Fruit fly (Drosophila melanogaster) Kc167 (cell line): ENCODE measurements around the gene klar.

Experiments
- Myc ChIP-seq: fragments of >200 bp; optimal IDR thresholded peaks from 2 replicates; lab custom pipeline; 2017; ENCODE audit warnings: missing external identifiers
- Sin3A ChIP-seq: fragments of >200 bp; optimal IDR thresholded peaks from 2 replicates; lab custom pipeline; 2018; ENCODE audit warnings: missing external identifiers
- h ChIP-seq: fragments of >200 bp; optimal IDR thresholded peaks from 3 replicates; lab custom pipeline; 2018; ENCODE audit warnings: missing external identifiers
- insv ChIP-seq: fragments of >200 bp; optimal IDR thresholded peaks from 3 replicates; lab custom pipeline; 2018; ENCODE audit warnings: missing external identifiers
- psq ChIP-seq: fragments of >200 bp; optimal IDR thresholded peaks from 2 replicates; lab custom pipeline; 2017; ENCODE audit warnings: missing external identifiers
- ttk ChIP-seq: sonication (Bioruptor generic); optimal IDR thresholded peaks from 2 replicates; lab custom pipeline; 2017; ENCODE audit warnings: missing external identifiers

The klar gene

dm6 chr3L:507576-508322 is 32.7 kb downstream of the klar start:
- no peak for TF ChIP-seq psq (lab: Kevin White, UChicago)
- no peak for TF ChIP-seq Sin3A (lab: Kevin White, UChicago)
- TF ChIP-seq insv (lab: Kevin White, UChicago) = no peak
- no peak for TF ChIP-seq h (lab: Kevin White, UChicago)
- TF ChIP-seq Myc = no peak
- no peak for TF ChIP-seq ttk

- TF ChIP-seq Sin3A (lab: Kevin White, UChicago) = no peak
- TF ChIP-seq ttk = no peak
- TF ChIP-seq Myc = no peak
- TF ChIP-seq h (lab: Kevin White, UChicago) = no peak
- no peak for TF ChIP-seq psq (lab: Kevin White, UChicago)
- no peak for TF ChIP-seq insv (lab: Kevin White, UChicago)
These were observed 34.5 kb downstream of the klar start for dm6 chr3L:505782-506408.

- TF ChIP-seq ttk = no peak
- TF ChIP-seq Sin3A (lab: Kevin White, UChicago) = no peak
- TF ChIP-seq Myc = no peak
These were observed 39.9 kb downstream of the klar start, which contains the start of the genes CG34267 and CG34268 for dm6 chr3L:500351-501015. TSS of gene CG34267 (minus strand) at chr3L:500451. TSS of gene CG34268 (plus strand) at chr3L:500965.

dm6 chr3L:490808-491114 is 49.7 kb downstream of the klar start:
- no peak for TF ChIP-seq psq (lab: Kevin White, UChicago)
- TF ChIP-seq h (lab: Kevin White, UChicago) = no peak
- TF ChIP-seq Myc = no peak
- TF ChIP-seq insv (lab: Kevin White, UChicago) = no peak
- no peak for TF ChIP-seq Sin3A (lab: Kevin White, UChicago)
- no peak for TF ChIP-seq ttk

- TF ChIP-seq ttk (no peak), insv (lab: Kevin White, UChicago) (no peak), psq (lab: Kevin White, UChicago) (no peak), Myc (no peak), Sin3A (lab: Kevin White, UChicago) (no peak), h (lab: Kevin White, UChicago) (no peak)
These were observed 50.2 kb downstream of the klar start for dm6 chr3L:489922-490807.

- TF ChIP-seq insv (lab: Kevin White, UChicago) (no peak), h (lab: Kevin White, UChicago) (no peak), psq (lab: Kevin White, UChicago) (no peak), Sin3A (lab: Kevin White, UChicago) (no peak), ttk (no peak), Myc (no peak)
These were observed 51.1 kb downstream of the klar start for dm6 chr3L:489354-489753.

dm6 chr3L:488612-489011 is 51.8 kb downstream of the klar start:
- TF ChIP-seq insv (lab: Kevin White, UChicago) (no peak), Sin3A (lab: Kevin White, UChicago) (no peak), ttk (no peak), psq (lab: Kevin White, UChicago) (no peak), Myc (no peak), h (lab: Kevin White, UChicago) (no peak)

- TF ChIP-seq Myc = no peak
- no peak for TF ChIP-seq insv (lab: Kevin White, UChicago)
- no peak for TF ChIP-seq h (lab: Kevin White, UChicago)
- TF ChIP-seq psq (lab: Kevin White, UChicago) = no peak
- no peak for TF ChIP-seq ttk
- TF ChIP-seq Sin3A (lab: Kevin White, UChicago) = no peak
These were observed 52.3 kb downstream of the klar start for dm6 chr3L:488159-488558.

- TF ChIP-seq insv (lab: Kevin White, UChicago) (no peak), psq (lab: Kevin White, UChicago) (no peak), Myc (no peak), ttk (no peak), h (lab: Kevin White, UChicago) (no peak), Sin3A (lab: Kevin White, UChicago) (no peak)
These were observed 55.0 kb downstream of the klar start for dm6 chr3L:485393-485792.

- TF ChIP-seq psq (lab: Kevin White, UChicago) (no peak), Sin3A (lab: Kevin White, UChicago) (no peak), h (lab: Kevin White, UChicago) (no peak), Myc (no peak), insv (lab: Kevin White, UChicago) (no peak), ttk (no peak)
These were observed 55.7 kb downstream of the klar start for dm6 chr3L:484554-485305.

dm6 chr3L:483818-484217 is 56.6 kb downstream of the klar start:
- no peak for TF ChIP-seq Sin3A (lab: Kevin White, UChicago)
- no peak for TF ChIP-seq h (lab: Kevin White, UChicago)
- TF ChIP-seq psq (lab: Kevin White, UChicago) = no peak
- no peak for TF ChIP-seq Myc
- TF ChIP-seq ttk = no peak
- TF ChIP-seq insv (lab: Kevin White, UChicago) = no peak
